Fruit fly (Drosophila melanogaster): ENCODE data around the gene CG34149.

dm6 chr3R:22396238-22396772 is 16.4 kb downstream of the CG34149 start:
- TF ChIP-seq CG8478 (optimal IDR thresholded peaks at IDR 0.05) (no peak), psq (optimal IDR thresholded peaks at IDR 0.05) (no peak), usp (GFP tag; optimal IDR thresholded peaks at IDR 0.05) (no peak), pan (optimal IDR thresholded peaks at IDR 0.05) (no peak)
